Worm (Caenorhabditis elegans) whole organism, young adult: ENCODE results near the gene srh-1.

Experiments
- C06A6.2 ChIP-seq: fragments of 200-800 bp; sonication (Bioruptor generic); conservative IDR thresholded peaks from 2 replicates; pipeline ENCODE4 v1.3.6; 2022; ENCODE audit warnings: missing genetic modification characterization, missing compliant biosample characterization
- F10E7.11 ChIP-seq: sonication (generic microtip); optimal IDR thresholded peaks from 2 replicates; lab custom pipeline; 2017; ENCODE audit warnings: mild to moderate bottlenecking, missing genetic modification characterization, moderate library complexity, missing compliant biosample characterization
- F55B11.4 ChIP-seq: sonication (generic microtip); optimal IDR thresholded peaks from 2 replicates; lab custom pipeline; 2016; ENCODE audit warnings: missing compliant biosample characterization, missing genetic modification characterization, borderline replicate concordance; ENCODE audit not compliant: insufficient read depth
- K12H6.12 ChIP-seq: fragments of 200-800 bp; sonication (Bioruptor generic); optimal IDR thresholded peaks from 2 replicates; lab custom pipeline; 2018; ENCODE audit warnings: mild to moderate bottlenecking, missing genetic modification characterization, missing compliant biosample characterization
- Y53G8AR.9 ChIP-seq: fragments of 200-800 bp; sonication (Bioruptor generic); conservative IDR thresholded peaks from 2 replicates; pipeline ENCODE4 v1.3.6; 2022; ENCODE audit warnings: missing genetic modification reagents, missing genetic modification characterization, missing compliant biosample characterization
- Y56A3A.18 ChIP-seq: fragments of 200-800 bp; sonication (Bioruptor generic); IDR thresholded peaks from 2 replicates; pipeline ENCODE4 v1.3.6; 2022; ENCODE audit warnings: missing genetic modification reagents, missing genetic modification characterization, missing compliant biosample characterization
- ZK185.1 ChIP-seq: sonication (generic microtip); optimal IDR thresholded peaks from 2 replicates; lab custom pipeline; 2016; ENCODE audit warnings: mild to moderate bottlenecking, missing genetic modification characterization, missing compliant biosample characterization; ENCODE audit not compliant: poor library complexity, severe bottlenecking
- akir-1 ChIP-seq: fragments of 200-800 bp; sonication (Bioruptor generic); optimal IDR thresholded peaks from 2 replicates; lab custom pipeline; 2018; ENCODE audit warnings: mild to moderate bottlenecking, missing genetic modification characterization, moderate library complexity, missing compliant biosample characterization
- ama-1 ChIP-seq, 3 experiments: fragments of 150-350 bp in 1 of 3; sonication (generic microtip) in 2 of 3; optimal IDR thresholded peaks; 2 replicates each; lab custom pipeline; 2014 to 2018; ENCODE audit warnings: missing biosample characterization in 2 of 3, missing genetic modification characterization in 2 of 3, missing genetic modification reagents in 2 of 3
- attf-5 ChIP-seq: fragments of 200-800 bp; sonication (Bioruptor generic); optimal IDR thresholded peaks from 2 replicates; lab custom pipeline; 2018; ENCODE audit warnings: mild to moderate bottlenecking, missing genetic modification characterization, missing compliant biosample characterization
- attf-6 ChIP-seq: fragments of 200-800 bp; sonication (Bioruptor generic); IDR thresholded peaks from 2 replicates; pipeline ENCODE4 v1.3.6; 2022; ENCODE audit warnings: missing genetic modification reagents, missing genetic modification characterization, missing compliant biosample characterization
- bed-1 ChIP-seq: fragments of 200-800 bp; sonication (Bioruptor generic); IDR thresholded peaks from 2 replicates; pipeline ENCODE4 v1.3.6; 2022; ENCODE audit warnings: missing genetic modification reagents, missing genetic modification characterization, missing compliant biosample characterization
- cebp-1 ChIP-seq, 2 experiments: fragments of 200-800 bp in 1 of 2; sonication (Bioruptor generic) in 1 of 2; sonication (generic microtip) in 1 of 2; IDR thresholded peaks in 1 of 2; optimal IDR thresholded peaks in 1 of 2; 2 replicates each; pipeline versions ENCODE4 v1.3.6 to Lab custom; 2017 to 2022; ENCODE audit warnings: missing compliant biosample characterization in 2 of 2, missing genetic modification characterization in 2 of 2, mild to moderate bottlenecking in 1 of 2, missing genetic modification reagents in 1 of 2, moderate library complexity in 1 of 2
- ceh-27 ChIP-seq: fragments of 200-800 bp; sonication (Bioruptor generic); optimal IDR thresholded peaks from 2 replicates; lab custom pipeline; 2018; ENCODE audit warnings: mild to moderate bottlenecking, missing genetic modification characterization, moderate library complexity, missing compliant biosample characterization
- ceh-58 ChIP-seq: fragments of 200-800 bp; sonication (Bioruptor generic); IDR thresholded peaks from 2 replicates; pipeline ENCODE4 v1.3.6; 2022; ENCODE audit warnings: missing genetic modification characterization, missing compliant biosample characterization
- ceh-91 ChIP-seq: fragments of 200-800 bp; sonication (Bioruptor generic); IDR thresholded peaks from 2 replicates; pipeline ENCODE4 v1.3.6; 2022; ENCODE audit warnings: missing genetic modification reagents, missing genetic modification characterization, missing compliant biosample characterization
- chd-7 ChIP-seq: sonication (generic microtip); optimal IDR thresholded peaks from 2 replicates; lab custom pipeline; 2016; ENCODE audit warnings: mild to moderate bottlenecking, missing genetic modification characterization, moderate library complexity, missing compliant biosample characterization
- dox-1 ChIP-seq: fragments of 200-800 bp; sonication (Bioruptor generic); IDR thresholded peaks from 2 replicates; pipeline ENCODE4 v1.3.6; 2022; ENCODE audit warnings: missing genetic modification reagents, missing genetic modification characterization, missing compliant biosample characterization
- egl-44 ChIP-seq: fragments of 200-800 bp; sonication (Bioruptor generic); IDR thresholded peaks from 2 replicates; pipeline ENCODE4 v1.3.6; 2022; ENCODE audit warnings: missing genetic modification reagents, missing genetic modification characterization, missing compliant biosample characterization
- ets-4 ChIP-seq: fragments of 200-800 bp; sonication (Bioruptor generic); optimal IDR thresholded peaks from 2 replicates; lab custom pipeline; 2018; ENCODE audit warnings: mild to moderate bottlenecking, missing genetic modification characterization, missing compliant biosample characterization
- fkh-3 ChIP-seq: sonication (generic microtip); optimal IDR thresholded peaks from 2 replicates; lab custom pipeline; 2016; ENCODE audit warnings: mild to moderate bottlenecking, missing genetic modification characterization, missing compliant biosample characterization
- hlh-26 ChIP-seq: fragments of 200-800 bp; sonication (Bioruptor generic); conservative IDR thresholded peaks from 2 replicates; pipeline ENCODE4 v1.3.6; 2022; ENCODE audit warnings: missing genetic modification reagents, missing genetic modification characterization, missing compliant biosample characterization
- hmg-20 ChIP-seq: fragments of 200-800 bp; sonication (Bioruptor generic); IDR thresholded peaks from 2 replicates; pipeline ENCODE4 v1.3.6; 2022; ENCODE audit warnings: missing genetic modification reagents, missing genetic modification characterization, missing compliant biosample characterization
- lag-1 ChIP-seq: fragments of 200-800 bp; sonication (Bioruptor generic); IDR thresholded peaks from 2 replicates; pipeline ENCODE4 v1.3.6; 2022; ENCODE audit warnings: missing genetic modification reagents, missing genetic modification characterization, missing compliant biosample characterization
- lin-26 ChIP-seq: fragments of 200-800 bp; sonication (Bioruptor generic); IDR thresholded peaks from 2 replicates; pipeline ENCODE4 v1.3.6; 2022; ENCODE audit warnings: missing genetic modification reagents, missing genetic modification characterization, missing compliant biosample characterization
- madf-8 ChIP-seq: fragments of 200-800 bp; sonication (Bioruptor generic); conservative IDR thresholded peaks from 2 replicates; pipeline ENCODE4 v1.3.6; 2022; ENCODE audit warnings: missing genetic modification reagents, missing genetic modification characterization, missing compliant biosample characterization
- mel-28 ChIP-seq: sonication (generic microtip); optimal IDR thresholded peaks from 2 replicates; lab custom pipeline; 2016; ENCODE audit warnings: borderline replicate concordance, mild to moderate bottlenecking, missing genetic modification characterization, missing compliant biosample characterization
- mxl-1 ChIP-seq: sonication (generic microtip); optimal IDR thresholded peaks from 2 replicates; lab custom pipeline; 2016; ENCODE audit warnings: missing genetic modification characterization, missing compliant biosample characterization
- nfya-2 ChIP-seq: fragments of 200-800 bp; sonication (Bioruptor generic); IDR thresholded peaks from 2 replicates; pipeline ENCODE4 v1.3.6; 2022; ENCODE audit warnings: missing genetic modification reagents, missing genetic modification characterization, missing compliant biosample characterization
- nhr-120 ChIP-seq: fragments of 200-800 bp; sonication (Bioruptor generic); IDR thresholded peaks from 2 replicates; pipeline ENCODE4 v1.3.6; 2022; ENCODE audit warnings: missing genetic modification characterization, missing compliant biosample characterization
- nhr-80 ChIP-seq: sonication (generic microtip); optimal IDR thresholded peaks from 2 replicates; lab custom pipeline; 2016; ENCODE audit warnings: missing genetic modification characterization, missing compliant biosample characterization
- nhr-90 ChIP-seq: sonication (generic microtip); optimal IDR thresholded peaks from 2 replicates; lab custom pipeline; 2016; ENCODE audit warnings: missing genotype, mild to moderate bottlenecking, missing genetic modification characterization, missing compliant biosample characterization
- pbrm-1 ChIP-seq: fragments of 200-800 bp; sonication (Bioruptor generic); IDR thresholded peaks from 2 replicates; pipeline ENCODE4 v1.3.6; 2022; ENCODE audit warnings: missing genetic modification reagents, missing genetic modification characterization, missing compliant biosample characterization
- rpc-1 ChIP-seq, 2 experiments: fragments of 150-350 bp in 1 of 2; sonication (generic microtip) in 1 of 2; optimal IDR thresholded peaks; 2 replicates each; lab custom pipeline; 2014 to 2018; ENCODE audit warnings: missing biosample characterization in 1 of 2, missing genetic modification characterization in 1 of 2, missing genetic modification reagents in 1 of 2, missing genotype in 1 of 2
- sea-2 ChIP-seq: fragments of 200-800 bp; sonication (Bioruptor generic); IDR thresholded peaks from 2 replicates; pipeline ENCODE4 v1.3.6; 2022; ENCODE audit warnings: missing genetic modification characterization, missing compliant biosample characterization
- snpc-1.3 ChIP-seq: sonication (generic microtip); optimal IDR thresholded peaks from 2 replicates; lab custom pipeline; 2017; ENCODE audit warnings: missing genetic modification characterization, mild to moderate bottlenecking, missing compliant biosample characterization, antibody characterized with exemption, moderate library complexity, missing genotype, missing genetic modification reagents; ENCODE audit not compliant: insufficient read depth
- tlf-1 ChIP-seq: fragments of 200-800 bp; sonication (Bioruptor generic); optimal IDR thresholded peaks from 2 replicates; lab custom pipeline; 2018; ENCODE audit warnings: mild to moderate bottlenecking, missing genetic modification characterization, missing compliant biosample characterization
- zfh-2 ChIP-seq: fragments of 200-800 bp; sonication (Bioruptor generic); conservative IDR thresholded peaks from 2 replicates; pipeline ENCODE4 v1.3.6; 2022; ENCODE audit warnings: missing genetic modification reagents, missing genetic modification characterization, missing compliant biosample characterization
- zim-3 ChIP-seq: sonication (generic microtip); optimal IDR thresholded peaks from 2 replicates; lab custom pipeline; 2017; ENCODE audit warnings: mild to moderate bottlenecking, missing genetic modification characterization, moderate library complexity, missing compliant biosample characterization
- ztf-22 ChIP-seq: fragments of 200-800 bp; sonication (Bioruptor generic); optimal IDR thresholded peaks from 2 replicates; lab custom pipeline; 2018; ENCODE audit warnings: mild to moderate bottlenecking, missing genetic modification characterization, moderate library complexity, missing compliant biosample characterization
- ztf-25 ChIP-seq: fragments of 200-800 bp; sonication (Bioruptor generic); IDR thresholded peaks from 2 replicates; pipeline ENCODE4 v1.3.6; 2022; ENCODE audit warnings: missing genetic modification reagents, missing genetic modification characterization, missing compliant biosample characterization
- ztf-28 ChIP-seq: fragments of 200-800 bp; sonication (Bioruptor generic); IDR thresholded peaks from 2 replicates; pipeline ENCODE4 v1.3.6; 2022; ENCODE audit warnings: missing genetic modification reagents, missing genetic modification characterization, missing compliant biosample characterization

The srh-1 gene

ce11 chrV:11531831-11532534 lies 46.3 kb downstream of the srh-1 start (continued):
- TF ChIP-seq cebp-1 (GFP tag; IDR thresholded peaks at IDR 0.05; lab: Robert Waterston, UW) = no peak
- TF ChIP-seq cebp-1 (tag; optimal IDR thresholded peaks at IDR 0.05; lab: Kevin White, UChicago) = peak; percentile 77
- TF ChIP-seq rpc-1 (optimal IDR thresholded peaks at IDR 0.05; lab: Kevin White, UChicago) = no peak
- no peak for TF ChIP-seq rpc-1 (tag; optimal IDR thresholded peaks at IDR 0.05; lab: Kevin White, UChicago)
- TF ChIP-seq lag-1 = no peak
- TF ChIP-seq pbrm-1 (GFP tag; lab: Robert Waterston, UW) = 0 out of 2 replicates have a peak, but pooled peaks have one; percentile 50
- TF ChIP-seq ZK185.1 = peak; percentile 40
- TF ChIP-seq madf-8 (GFP tag; lab: Robert Waterston, UW) = no peak
- no peak for TF ChIP-seq mel-28 (tag; lab: Kevin White, UChicago)
- peak; percentile 42 for TF ChIP-seq tlf-1 (GFP tag; lab: Kevin White, UChicago)
- TF ChIP-seq dox-1 (GFP tag; lab: Robert Waterston, UW) = peak; percentile 52; the same call in 1 of the 2 replicates

- TF ChIP-seq nhr-80 (peak; percentile 49), bed-1 (GFP tag; lab: Robert Waterston, UW) (no peak), mxl-1 (tag; lab: Kevin White, UChicago) (no peak), Y53G8AR.9 (GFP tag; lab: Robert Waterston, UW) (0 out of 2 replicates have a peak, but pooled peaks have one; percentile 2), ama-1 (optimal IDR thresholded peaks at IDR 0.05; lab: Kevin White, UChicago) (peak; percentile 52), ama-1 (GFP tag; optimal IDR thresholded peaks at IDR 0.05; lab: Kevin White, UChicago) (no peak), attf-5 (GFP tag; lab: Kevin White, UChicago) (peak; percentile 23), C06A6.2 (GFP tag; lab: Robert Waterston, UW) (0 out of 2 replicates have a peak, but pooled peaks have one; percentile 7), cebp-1 (GFP tag; IDR thresholded peaks at IDR 0.05; lab: Robert Waterston, UW) (no peak), cebp-1 (tag; optimal IDR thresholded peaks at IDR 0.05; lab: Kevin White, UChicago) (peak; percentile 22)
Measured at ce11 chrV:11532535-11532853, 46.8 kb downstream of the srh-1 start.

ce11 chrV:11532964-11533363 lies 47.3 kb downstream of the srh-1 start:
- no peak for TF ChIP-seq madf-8 (GFP tag; lab: Robert Waterston, UW)
- no peak for TF ChIP-seq ztf-28 (GFP tag; lab: Robert Waterston, UW)
- TF ChIP-seq Y53G8AR.9 (GFP tag; lab: Robert Waterston, UW) = 0 out of 2 replicates have a peak, but pooled peaks have one; percentile 19
- no peak for TF ChIP-seq nfya-2 (GFP tag; lab: Robert Waterston, UW)
- no peak for TF ChIP-seq sea-2
- peak; percentile 82 for TF ChIP-seq zfh-2
- TF ChIP-seq zim-3 (tag; lab: Kevin White, UChicago) = no peak
- no peak for TF ChIP-seq hlh-26
- TF ChIP-seq ztf-22 (GFP tag; lab: Kevin White, UChicago) = no peak
- TF ChIP-seq chd-7 = no peak
- no peak for TF ChIP-seq ets-4 (GFP tag; lab: Kevin White, UChicago)
- no peak for TF ChIP-seq F10E7.11 (tag; lab: Kevin White, UChicago)
- no peak for TF ChIP-seq attf-6 (GFP tag; lab: Robert Waterston, UW)
- no peak for TF ChIP-seq ztf-25 (GFP tag; lab: Robert Waterston, UW)
- TF ChIP-seq K12H6.12 (tag; lab: Kevin White, UChicago) = no peak
- TF ChIP-seq snpc-1.3 (tag; lab: Kevin White, UChicago) = no peak
- TF ChIP-seq fkh-3 (tag; lab: Kevin White, UChicago) = no peak
- 0 out of 2 replicates have a peak, but pooled peaks have one; percentile 37 for TF ChIP-seq C06A6.2 (GFP tag; lab: Robert Waterston, UW)
- TF ChIP-seq akir-1 (GFP tag; lab: Kevin White, UChicago) = peak; percentile 74
- TF ChIP-seq hmg-20 = no peak
- TF ChIP-seq ceh-91 (GFP tag; lab: Robert Waterston, UW) = 0 out of 2 replicates have a peak, but pooled peaks have one; percentile 23
- no peak for TF ChIP-seq nhr-90 (tag; lab: Kevin White, UChicago)
- TF ChIP-seq ceh-27 (GFP tag; lab: Kevin White, UChicago) = peak; percentile 27
- no peak for TF ChIP-seq attf-5 (GFP tag; lab: Kevin White, UChicago)
- TF ChIP-seq ceh-58 (GFP tag; lab: Robert Waterston, UW) = 0 out of 2 replicates have a peak, but pooled peaks have one; percentile 33
- TF ChIP-seq Y56A3A.18 = no peak
- 0 out of 2 replicates have a peak, but pooled peaks have one; percentile 75 for TF ChIP-seq nhr-120 (GFP tag; lab: Robert Waterston, UW)
- no peak for TF ChIP-seq egl-44 (GFP tag; lab: Robert Waterston, UW)
- no peak for TF ChIP-seq F55B11.4
- 0 out of 2 replicates have a peak, but pooled peaks have one; percentile 17 for TF ChIP-seq lin-26 (GFP tag; lab: Robert Waterston, UW)
